Worm (Caenorhabditis elegans): ENCODE results near the gene T02H6.6.

T02H6.6 gene

ce11 chrII:683467-683866 is at the start of gene T02H6.6:
Gene T02H6.6, plus strand, starts transcription at chrII:683767.
- TF ChIP-seq ama-1 (optimal IDR thresholded peaks at IDR 0.05) = no peak

ce11 chrII:633984-634383 is 49.6 kb upstream of the T02H6.6 start, which contains the start of gene T04B8.1:
Gene T04B8.1, plus strand, starts transcription at chrII:634284.
- TF ChIP-seq ceh-36 (tag; optimal IDR thresholded peaks at IDR 0.05) = no peak
- no peak for TF ChIP-seq tbx-11 (GFP tag; IDR thresholded peaks at IDR 0.05)
- TF ChIP-seq hnd-1 (tag; optimal IDR thresholded peaks at IDR 0.05) = no peak
- TF ChIP-seq tbx-37 (GFP tag; conservative IDR thresholded peaks at IDR 0.05) = no peak
- no peak for TF ChIP-seq ceh-13 (GFP tag; optimal IDR thresholded peaks at IDR 0.05)
- no peak for TF ChIP-seq flt-1 (GFP tag; IDR thresholded peaks at IDR 0.05)
- TF ChIP-seq F13C5.2 (tag; optimal IDR thresholded peaks at IDR 0.05) = no peak
- TF ChIP-seq B0310.2 (tag; optimal IDR thresholded peaks at IDR 0.05) = no peak
- no peak for TF ChIP-seq sea-1 (GFP tag; conservative IDR thresholded peaks at IDR 0.05)
- TF ChIP-seq aly-1 (tag; optimal IDR thresholded peaks at IDR 0.05) = no peak
- TF ChIP-seq scrt-1 (GFP tag; IDR thresholded peaks at IDR 0.05) = no peak
- no peak for TF ChIP-seq ets-7 (tag; optimal IDR thresholded peaks at IDR 0.05)
- no peak for TF ChIP-seq hmg-4 (GFP tag; optimal IDR thresholded peaks at IDR 0.05)
- no peak for TF ChIP-seq tra-4 (tag; optimal IDR thresholded peaks at IDR 0.05)
- no peak for TF ChIP-seq pes-1 (GFP tag; IDR thresholded peaks at IDR 0.05)

ce11 chrII:639467-639866 is 44.1 kb upstream of the T02H6.6 start, which contains the start of gene K07E8.6:
Gene K07E8.6, minus strand, starts transcription at chrII:639567.
- TF ChIP-seq hmbx-1 (tag; optimal IDR thresholded peaks at IDR 0.05) (no peak), scrt-1 (GFP tag; IDR thresholded peaks at IDR 0.05) (no peak), ama-1 (optimal IDR thresholded peaks at IDR 0.05) (no peak), tbx-37 (GFP tag; conservative IDR thresholded peaks at IDR 0.05) (no peak), aly-1 (tag; optimal IDR thresholded peaks at IDR 0.05) (no peak), pes-1 (GFP tag; IDR thresholded peaks at IDR 0.05) (no peak), flt-1 (GFP tag; IDR thresholded peaks at IDR 0.05) (no peak), ceh-36 (tag; optimal IDR thresholded peaks at IDR 0.05) (no peak), F13C5.2 (tag; optimal IDR thresholded peaks at IDR 0.05) (no peak), hmg-4 (GFP tag; optimal IDR thresholded peaks at IDR 0.05) (no peak), tra-4 (tag; optimal IDR thresholded peaks at IDR 0.05) (no peak), ceh-13 (GFP tag; optimal IDR thresholded peaks at IDR 0.05) (no peak), ets-7 (tag; optimal IDR thresholded peaks at IDR 0.05) (no peak)

ce11 chrII:643733-644132 is 39.8 kb upstream of the T02H6.6 start:
- TF ChIP-seq flt-1 (GFP tag; IDR thresholded peaks at IDR 0.05) (no peak), tbx-37 (GFP tag; conservative IDR thresholded peaks at IDR 0.05) (no peak), ceh-36 (tag; optimal IDR thresholded peaks at IDR 0.05) (peak; percentile 73), hnd-1 (tag; optimal IDR thresholded peaks at IDR 0.05) (no peak), aly-1 (tag; optimal IDR thresholded peaks at IDR 0.05) (no peak), pes-1 (GFP tag; IDR thresholded peaks at IDR 0.05) (no peak), ama-1 (optimal IDR thresholded peaks at IDR 0.05) (no peak), B0310.2 (tag; optimal IDR thresholded peaks at IDR 0.05) (no peak), sea-1 (GFP tag; conservative IDR thresholded peaks at IDR 0.05) (no peak), hmbx-1 (tag; optimal IDR thresholded peaks at IDR 0.05) (no peak), F13C5.2 (tag; optimal IDR thresholded peaks at IDR 0.05) (no peak), ceh-13 (GFP tag; optimal IDR thresholded peaks at IDR 0.05) (no peak), tbx-11 (GFP tag; IDR thresholded peaks at IDR 0.05) (no peak), scrt-1 (GFP tag; IDR thresholded peaks at IDR 0.05) (0 out of 2 replicates have a peak, but pooled peaks have one; percentile 26), tra-4 (tag; optimal IDR thresholded peaks at IDR 0.05) (no peak), hmg-4 (GFP tag; optimal IDR thresholded peaks at IDR 0.05) (no peak)

ce11 chrII:650321-651005 is 33.1 kb upstream of the T02H6.6 start, which contains the start of the genes K07E8.7 and frpr-14:
Gene K07E8.7, minus strand, starts transcription at chrII:650367.
Gene frpr-14, plus strand, starts transcription at chrII:650955.
- TF ChIP-seq aly-1 (tag; optimal IDR thresholded peaks at IDR 0.05) = no peak
- peak; percentile 34 for TF ChIP-seq F13C5.2 (tag; optimal IDR thresholded peaks at IDR 0.05)

- peak; percentile 91 for TF ChIP-seq ceh-36 (tag; optimal IDR thresholded peaks at IDR 0.05)
- TF ChIP-seq tbx-37 (GFP tag; conservative IDR thresholded peaks at IDR 0.05) = no peak
Measured at ce11 chrII:651324-651723, 32.2 kb upstream of the T02H6.6 start.

ce11 chrII:658369-658768 is 25.2 kb upstream of the T02H6.6 start, which contains the start of gene sdz-24:
Gene sdz-24, plus strand, starts transcription at chrII:658669.
- TF ChIP-seq tbx-11 (GFP tag; IDR thresholded peaks at IDR 0.05) (no peak), ets-7 (tag; optimal IDR thresholded peaks at IDR 0.05) (no peak), B0310.2 (tag; optimal IDR thresholded peaks at IDR 0.05) (no peak), pes-1 (GFP tag; IDR thresholded peaks at IDR 0.05) (no peak), aly-1 (tag; optimal IDR thresholded peaks at IDR 0.05) (no peak), tra-4 (tag; optimal IDR thresholded peaks at IDR 0.05) (no peak), tbx-37 (GFP tag; conservative IDR thresholded peaks at IDR 0.05) (no peak), hmg-4 (GFP tag; optimal IDR thresholded peaks at IDR 0.05) (no peak), sea-1 (GFP tag; conservative IDR thresholded peaks at IDR 0.05) (no peak), hmbx-1 (tag; optimal IDR thresholded peaks at IDR 0.05) (no peak), F13C5.2 (tag; optimal IDR thresholded peaks at IDR 0.05) (no peak), ceh-13 (GFP tag; optimal IDR thresholded peaks at IDR 0.05) (no peak), scrt-1 (GFP tag; IDR thresholded peaks at IDR 0.05) (no peak), hnd-1 (tag; optimal IDR thresholded peaks at IDR 0.05) (no peak), ama-1 (optimal IDR thresholded peaks at IDR 0.05) (no peak), flt-1 (GFP tag; IDR thresholded peaks at IDR 0.05) (no peak)

- no peak for TF ChIP-seq hmbx-1 (tag; optimal IDR thresholded peaks at IDR 0.05)
- TF ChIP-seq hmg-4 (GFP tag; optimal IDR thresholded peaks at IDR 0.05) = no peak
- no peak for TF ChIP-seq B0310.2 (tag; optimal IDR thresholded peaks at IDR 0.05)
- TF ChIP-seq flt-1 (GFP tag; IDR thresholded peaks at IDR 0.05) = no peak
- TF ChIP-seq aly-1 (tag; optimal IDR thresholded peaks at IDR 0.05) = no peak
- TF ChIP-seq scrt-1 (GFP tag; IDR thresholded peaks at IDR 0.05) = no peak
- TF ChIP-seq ets-7 (tag; optimal IDR thresholded peaks at IDR 0.05) = no peak
- TF ChIP-seq ceh-13 (GFP tag; optimal IDR thresholded peaks at IDR 0.05) = no peak
- TF ChIP-seq tra-4 (tag; optimal IDR thresholded peaks at IDR 0.05) = no peak
- no peak for TF ChIP-seq sea-1 (GFP tag; conservative IDR thresholded peaks at IDR 0.05)
- no peak for TF ChIP-seq ceh-36 (tag; optimal IDR thresholded peaks at IDR 0.05)
Measured at ce11 chrII:661696-662095, 21.9 kb upstream of the T02H6.6 start, which contains the start of gene sri-45. Gene sri-45, minus strand, starts transcription at chrII:661796.
